Worm (Caenorhabditis elegans) whole organism, L2 larva: ENCODE measurements around the gene ssp-35.
A peak's percentile ranks its signal among the peaks of the same experiment; 100 is the strongest.

Experiments
- ZK546.5 ChIP-seq: sonication (generic microtip); optimal IDR thresholded peaks from 2 replicates; lab custom pipeline; 2017; ENCODE audit warnings: missing biosample characterization, missing genetic modification characterization
- ceh-82 ChIP-seq: fragments of 150-350 bp; optimal IDR thresholded peaks from 2 replicates; lab custom pipeline; 2014; ENCODE audit warnings: missing biosample characterization, missing genetic modification characterization
- fos-1 ChIP-seq: fragments of 150-350 bp; optimal IDR thresholded peaks from 2 replicates; lab custom pipeline; 2014; ENCODE audit warnings: missing biosample characterization, missing genetic modification characterization
- lin-13 ChIP-seq: fragments of 150-350 bp; optimal IDR thresholded peaks from 2 replicates; lab custom pipeline; 2014; ENCODE audit warnings: missing biosample characterization, missing genetic modification reagents, missing genetic modification characterization
- nhr-11 ChIP-seq: fragments of 150-350 bp; optimal IDR thresholded peaks from 2 replicates; lab custom pipeline; 2014; ENCODE audit warnings: missing biosample characterization, missing genetic modification characterization
- nhr-12 ChIP-seq: fragments of 150-350 bp; optimal IDR thresholded peaks from 2 replicates; lab custom pipeline; 2014; ENCODE audit warnings: missing biosample characterization, missing genetic modification characterization
- nhr-129 ChIP-seq: fragments of 150-350 bp; optimal IDR thresholded peaks from 2 replicates; lab custom pipeline; 2014; ENCODE audit warnings: missing biosample characterization, missing genetic modification characterization
- nhr-21 ChIP-seq: fragments of 150-350 bp; optimal IDR thresholded peaks from 2 replicates; lab custom pipeline; 2014; ENCODE audit warnings: missing biosample characterization, missing genetic modification characterization
- nhr-6 ChIP-seq: fragments of 150-350 bp; optimal IDR thresholded peaks from 2 replicates; lab custom pipeline; 2014; ENCODE audit warnings: missing biosample characterization, missing genetic modification characterization
- snpc-4 ChIP-seq: fragments of 150-350 bp; optimal IDR thresholded peaks from 2 replicates; lab custom pipeline; 2014; ENCODE audit warnings: missing biosample characterization, missing genetic modification characterization
- zag-1 ChIP-seq: fragments of 150-350 bp; optimal IDR thresholded peaks from 2 replicates; lab custom pipeline; 2014; ENCODE audit warnings: missing biosample characterization, missing genetic modification characterization

DNA sequence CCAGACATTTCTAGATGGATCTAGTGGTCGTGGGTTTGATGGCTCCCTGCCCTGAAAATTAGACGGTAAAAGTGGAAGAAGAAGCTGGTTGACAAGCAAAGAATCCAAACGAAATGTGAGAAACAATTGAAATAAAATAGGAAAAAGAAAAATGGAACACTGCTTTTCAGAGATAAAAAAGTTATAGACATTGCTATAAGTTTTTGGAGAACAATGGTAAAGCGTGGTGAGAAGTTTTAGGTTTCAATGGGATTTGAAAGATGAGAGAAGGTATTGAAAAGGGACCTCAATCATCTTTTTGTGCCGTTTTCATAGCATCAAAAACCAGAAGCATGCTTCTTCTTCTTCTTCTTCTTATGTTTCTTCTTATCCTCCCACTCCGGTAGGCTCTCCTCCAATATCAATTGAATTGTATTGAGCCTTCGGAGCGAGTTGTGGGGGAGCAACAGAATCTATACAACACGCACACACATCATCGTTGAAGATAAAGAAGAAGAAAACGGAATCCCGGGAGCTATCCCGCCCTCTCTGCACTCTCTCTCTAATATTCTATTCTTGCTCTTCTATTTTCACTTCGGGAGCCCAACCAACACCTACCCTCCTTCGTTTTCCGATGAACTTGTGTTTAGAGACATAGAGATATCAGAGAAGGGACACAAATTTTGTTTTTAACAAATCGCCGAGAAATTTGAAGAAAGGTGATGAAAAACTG is 29.2 kb downstream of the ssp-35 start, which contains the start of gene myo-3:
- TF ChIP-seq fos-1 (tag; lab: Kevin White, UChicago) (no peak), nhr-12 (tag; lab: Kevin White, UChicago) (no peak), nhr-129 (tag; lab: Kevin White, UChicago) (peak; percentile 28), snpc-4 (tag; lab: Kevin White, UChicago) (no peak), nhr-21 (tag; lab: Kevin White, UChicago) (no peak), ZK546.5 (no peak), nhr-6 (no peak), zag-1 (tag; lab: Kevin White, UChicago) (no peak), nhr-11 (no peak), ceh-82 (tag; lab: Kevin White, UChicago) (no peak), lin-13 (GFP tag; lab: Kevin White, UChicago) (no peak)
